Fruit fly (Drosophila melanogaster) whole organism, embryonic: ENCODE data around the gene Spn28B.

Experiments used
- Antp ChIP-seq: fragments of 200-800 bp; sonication (Bioruptor generic); optimal IDR thresholded peaks from 3 replicates; lab custom pipeline; 2016; ENCODE audit warnings: missing biosample characterization, missing genetic modification characterization
- CG10321 ChIP-seq: fragments of 200-800 bp; sonication (Bioruptor generic); IDR thresholded peaks from 2 replicates; pipeline ENCODE4 v1.3.6; 2022; ENCODE audit warnings: missing biosample characterization, missing genetic modification characterization
- CG12769 ChIP-seq: fragments of 200-800 bp; sonication (Bioruptor generic); optimal IDR thresholded peaks from 2 replicates; lab custom pipeline; 2019; ENCODE audit warnings: missing biosample characterization, mild to moderate bottlenecking, missing genetic modification characterization, moderate library complexity
- CG13296 ChIP-seq: fragments of 200-800 bp; sonication (Bioruptor generic); optimal IDR thresholded peaks from 3 replicates; lab custom pipeline; 2018; ENCODE audit warnings: missing biosample characterization, mild to moderate bottlenecking, missing genetic modification characterization
- CG13894 ChIP-seq: fragments of 200-800 bp; sonication (Bioruptor generic); optimal IDR thresholded peaks from 3 replicates; lab custom pipeline; 2018; ENCODE audit warnings: missing biosample characterization, mild to moderate bottlenecking, missing genetic modification characterization, moderate library complexity
- CG15011 ChIP-seq: fragments of 200-800 bp; sonication (Bioruptor generic); optimal IDR thresholded peaks from 3 replicates; lab custom pipeline; 2018; ENCODE audit warnings: missing biosample characterization, mild to moderate bottlenecking, missing genetic modification characterization
- CG17802 ChIP-seq: fragments of 200-800 bp; sonication (Bioruptor generic); optimal IDR thresholded peaks from 2 replicates; lab custom pipeline; 2018; ENCODE audit warnings: missing biosample characterization, mild to moderate bottlenecking, missing genetic modification characterization, moderate library complexity
- CG18599 ChIP-seq: fragments of 200-800 bp; sonication (Bioruptor generic); optimal IDR thresholded peaks from 3 replicates; lab custom pipeline; 2017; ENCODE audit warnings: missing biosample characterization, missing genetic modification characterization, mild to moderate bottlenecking, moderate library complexity, missing genetic modification reagents
- CG2116 ChIP-seq: fragments of 200-800 bp; sonication (Bioruptor generic); optimal IDR thresholded peaks from 3 replicates; lab custom pipeline; 2018; ENCODE audit warnings: missing biosample characterization, mild to moderate bottlenecking, missing genetic modification characterization
- CG2199 ChIP-seq: fragments of 200-800 bp; sonication (Bioruptor generic); IDR thresholded peaks from 3 replicates; pipeline ENCODE4 v1.3.6; 2022; ENCODE audit warnings: missing biosample characterization, missing genetic modification characterization
- CG2712 ChIP-seq: fragments of 200-800 bp; optimal IDR thresholded peaks from 3 replicates; lab custom pipeline; 2019; ENCODE audit warnings: missing biosample characterization, mild to moderate bottlenecking, missing genetic modification characterization, moderate library complexity
- CG6654 ChIP-seq: fragments of 200-800 bp; sonication (Bioruptor generic); optimal IDR thresholded peaks from 2 replicates; lab custom pipeline; 2017; ENCODE audit warnings: missing biosample characterization, mild to moderate bottlenecking, missing genetic modification characterization
- CG8924 ChIP-seq: fragments of 200-800 bp; optimal IDR thresholded peaks from 3 replicates; lab custom pipeline; 2019; ENCODE audit warnings: missing biosample characterization, mild to moderate bottlenecking, missing genetic modification characterization, moderate library complexity
- CTCF ChIP-seq: fragments of 200-800 bp; sonication (Bioruptor generic); optimal IDR thresholded peaks from 2 replicates; lab custom pipeline; 2017; ENCODE audit warnings: missing biosample characterization, mild to moderate bottlenecking, missing genetic modification characterization, moderate library complexity
- D ChIP-seq, 2 experiments: fragments of 200-800 bp in 1 of 2; fragments of >200 bp in 1 of 2; sonication (Bioruptor generic) in 1 of 2; optimal IDR thresholded peaks; 2 replicates in 1 of 2; 3 replicates in 1 of 2; lab custom pipeline; 2017; ENCODE audit warnings: mild to moderate bottlenecking in 1 of 2, missing biosample characterization in 1 of 2, missing genetic modification characterization in 1 of 2, missing genetic modification reagents in 1 of 2
- Doc3 ChIP-seq: fragments of 200-800 bp; sonication (Bioruptor generic); IDR thresholded peaks from 3 replicates; pipeline ENCODE4 v1.3.6; 2022; ENCODE audit warnings: missing biosample characterization, missing genetic modification characterization; ENCODE audit not compliant: partially characterized antibody
- HLH4C ChIP-seq: fragments of 200-800 bp; sonication (Bioruptor generic); IDR thresholded peaks from 3 replicates; pipeline ENCODE4 v1.3.6; 2022; ENCODE audit warnings: missing biosample characterization, missing genetic modification characterization; ENCODE audit not compliant: partially characterized antibody
- Hmx ChIP-seq: fragments of 200-800 bp; sonication (Bioruptor generic); optimal IDR thresholded peaks from 2 replicates; lab custom pipeline; 2016; ENCODE audit warnings: missing biosample characterization, missing genetic modification characterization
- Med ChIP-seq: fragments of 200-800 bp; sonication (Bioruptor generic); peaks from one replicate; lab custom pipeline; 2016; ENCODE audit warnings: missing biosample characterization, missing genetic modification characterization, mild to moderate bottlenecking, inconsistent platforms, moderate library complexity
- Nf-YB ChIP-seq: fragments of 200-800 bp; sonication (Bioruptor generic); optimal IDR thresholded peaks from 3 replicates; lab custom pipeline; 2019; ENCODE audit warnings: missing biosample characterization, mild to moderate bottlenecking, missing genetic modification characterization, moderate library complexity
- Oli ChIP-seq: fragments of 200-800 bp; sonication (Bioruptor generic); optimal IDR thresholded peaks from 2 replicates; lab custom pipeline; 2018; ENCODE audit warnings: missing biosample characterization, mild to moderate bottlenecking, missing genetic modification characterization, moderate library complexity
- Opbp ChIP-seq: fragments of 200-800 bp; sonication (Bioruptor generic); IDR thresholded peaks from 3 replicates; pipeline ENCODE4 v1.3.6; 2022; ENCODE audit warnings: missing biosample characterization, missing genetic modification characterization; ENCODE audit not compliant: partially characterized antibody
- PHDP ChIP-seq: fragments of 200-800 bp; sonication (Bioruptor generic); optimal IDR thresholded peaks from 3 replicates; lab custom pipeline; 2018; ENCODE audit warnings: missing biosample characterization, mild to moderate bottlenecking, missing genetic modification characterization, moderate library complexity
- Pdp1 ChIP-seq, 2 experiments: fragments of 200-800 bp; sonication (Bioruptor generic); optimal IDR thresholded peaks; 3 replicates each; lab custom pipeline; 2016; ENCODE audit warnings: missing biosample characterization in 2 of 2, missing genetic modification characterization in 2 of 2, mild to moderate bottlenecking in 1 of 2, moderate library complexity in 1 of 2
- Taf1 ChIP-seq: fragments of 200-800 bp; sonication (Bioruptor generic); IDR thresholded peaks from 2 replicates; pipeline ENCODE4 v1.3.6; 2022; ENCODE audit warnings: missing biosample characterization, missing genetic modification characterization
- Trl ChIP-seq, 3 experiments: fragments of >200 bp in 2 of 3; fragments of 200-800 bp in 1 of 3; sonication (Bioruptor generic) in 1 of 3; optimal IDR thresholded peaks; 2 replicates in 1 of 3; 3 replicates in 2 of 3; lab custom pipeline; 2016 to 2017; ENCODE audit warnings: missing biosample characterization in 1 of 3, missing genetic modification characterization in 1 of 3
- Vsx1 ChIP-seq: fragments of 200-800 bp; sonication (Bioruptor generic); optimal IDR thresholded peaks from 2 replicates; lab custom pipeline; 2017; ENCODE audit warnings: missing biosample characterization, mild to moderate bottlenecking, missing genetic modification characterization, missing genetic modification reagents
- Xbp1 ChIP-seq: fragments of 200-800 bp; sonication (Bioruptor generic); optimal IDR thresholded peaks from 3 replicates; lab custom pipeline; 2016; ENCODE audit warnings: missing biosample characterization, mild to moderate bottlenecking, missing genetic modification characterization
- Xrp1 ChIP-seq: fragments of 200-800 bp; sonication (Bioruptor generic); IDR thresholded peaks from 2 replicates; pipeline ENCODE4 v1.3.6; 2022; ENCODE audit warnings: missing biosample characterization, missing genetic modification characterization
- al ChIP-seq: fragments of 200-800 bp; sonication (Bioruptor generic); IDR thresholded peaks from 2 replicates; pipeline ENCODE4 v1.3.6; 2022; ENCODE audit warnings: missing biosample characterization, missing genetic modification characterization
- amos ChIP-seq: fragments of 200-800 bp; sonication (Bioruptor generic); IDR thresholded peaks from 2 replicates; pipeline ENCODE4 v1.3.6; 2022; ENCODE audit warnings: missing biosample characterization, missing genetic modification characterization; ENCODE audit not compliant: partially characterized antibody
- cas ChIP-seq: fragments of 200-800 bp; sonication (Bioruptor generic); IDR thresholded peaks from 2 replicates; pipeline ENCODE4 v1.3.6; 2022; ENCODE audit warnings: missing biosample characterization, missing genetic modification characterization
- chn ChIP-seq: fragments of 200-800 bp; sonication (Bioruptor generic); optimal IDR thresholded peaks from 2 replicates; lab custom pipeline; 2016; ENCODE audit warnings: missing biosample characterization, missing genetic modification characterization
- dm ChIP-seq: fragments of 200-800 bp; sonication (Bioruptor generic); optimal IDR thresholded peaks from 3 replicates; lab custom pipeline; 2016; ENCODE audit warnings: missing biosample characterization, missing genetic modification characterization
- dpn ChIP-seq, 2 experiments: fragments of 200-800 bp; sonication (Bioruptor generic); optimal IDR thresholded peaks; 3 replicates each; lab custom pipeline; 2016; ENCODE audit warnings: missing biosample characterization in 2 of 2, missing genetic modification characterization in 2 of 2
- ems ChIP-seq: fragments of 200-800 bp; sonication (Bioruptor generic); optimal IDR thresholded peaks from 3 replicates; lab custom pipeline; 2016; ENCODE audit warnings: missing biosample characterization, missing genetic modification characterization
- esg ChIP-seq: fragments of 200-800 bp; sonication (Bioruptor generic); conservative IDR thresholded peaks from 2 replicates; pipeline ENCODE4 v1.3.6; 2022; ENCODE audit warnings: missing biosample characterization, missing genetic modification characterization
- insv ChIP-seq, 2 experiments: fragments of 200-800 bp; sonication (Bioruptor generic); optimal IDR thresholded peaks; 3 replicates each; lab custom pipeline; 2016 to 2018; ENCODE audit warnings: missing biosample characterization in 2 of 2, missing genetic modification characterization in 2 of 2
- jing ChIP-seq: fragments of 200-800 bp; sonication (Bioruptor generic); optimal IDR thresholded peaks from 2 replicates; lab custom pipeline; 2018; ENCODE audit warnings: missing biosample characterization, mild to moderate bottlenecking, missing genetic modification characterization
- knrl ChIP-seq: fragments of 200-800 bp; sonication (Bioruptor generic); IDR thresholded peaks from 3 replicates; pipeline ENCODE4 v1.3.6; 2022; ENCODE audit warnings: missing biosample characterization, missing genetic modification characterization; ENCODE audit not compliant: partially characterized antibody
- nerfin-1 ChIP-seq: fragments of 200-800 bp; sonication (Bioruptor generic); optimal IDR thresholded peaks from 3 replicates; lab custom pipeline; 2019; ENCODE audit warnings: missing biosample characterization, mild to moderate bottlenecking, missing genetic modification characterization, moderate library complexity
- rib ChIP-seq: fragments of 200-800 bp; sonication (Bioruptor generic); IDR thresholded peaks from 2 replicates; pipeline ENCODE4 v1.3.6; 2022; ENCODE audit warnings: missing biosample characterization, missing genetic modification characterization
- row ChIP-seq: fragments of 200-800 bp; sonication (Bioruptor generic); IDR thresholded peaks from 3 replicates; pipeline ENCODE4 v1.3.6; 2022; ENCODE audit warnings: missing biosample characterization, missing genetic modification characterization
- slbo ChIP-seq: fragments of 200-800 bp; sonication (Bioruptor generic); IDR thresholded peaks from 2 replicates; pipeline ENCODE4 v1.3.6; 2022; ENCODE audit warnings: missing biosample characterization, missing genetic modification characterization
- sr ChIP-seq: fragments of 200-800 bp; sonication (Bioruptor generic); IDR thresholded peaks from 3 replicates; pipeline ENCODE4 v1.3.6; 2022; ENCODE audit warnings: missing biosample characterization, missing genetic modification characterization
- stwl ChIP-seq: fragments of 200-800 bp; sonication (Bioruptor generic); optimal IDR thresholded peaks from 3 replicates; lab custom pipeline; 2018; ENCODE audit warnings: missing biosample characterization, mild to moderate bottlenecking, missing genetic modification characterization, moderate library complexity
- tap ChIP-seq: fragments of 200-800 bp; optimal IDR thresholded peaks from 3 replicates; lab custom pipeline; 2019; ENCODE audit warnings: missing biosample characterization, mild to moderate bottlenecking, missing genetic modification characterization, moderate library complexity
- usp ChIP-seq: fragments of >200 bp; optimal IDR thresholded peaks from 2 replicates; lab custom pipeline; 2017; ENCODE audit warnings: missing biosample characterization, missing genetic modification characterization
- zen2 ChIP-seq: fragments of 200-800 bp; sonication (Bioruptor generic); IDR thresholded peaks from 3 replicates; pipeline ENCODE4 v1.3.6; 2022; ENCODE audit warnings: missing biosample characterization, missing genetic modification characterization; ENCODE audit not compliant: partially characterized antibody

Spn28B gene

DNA sequence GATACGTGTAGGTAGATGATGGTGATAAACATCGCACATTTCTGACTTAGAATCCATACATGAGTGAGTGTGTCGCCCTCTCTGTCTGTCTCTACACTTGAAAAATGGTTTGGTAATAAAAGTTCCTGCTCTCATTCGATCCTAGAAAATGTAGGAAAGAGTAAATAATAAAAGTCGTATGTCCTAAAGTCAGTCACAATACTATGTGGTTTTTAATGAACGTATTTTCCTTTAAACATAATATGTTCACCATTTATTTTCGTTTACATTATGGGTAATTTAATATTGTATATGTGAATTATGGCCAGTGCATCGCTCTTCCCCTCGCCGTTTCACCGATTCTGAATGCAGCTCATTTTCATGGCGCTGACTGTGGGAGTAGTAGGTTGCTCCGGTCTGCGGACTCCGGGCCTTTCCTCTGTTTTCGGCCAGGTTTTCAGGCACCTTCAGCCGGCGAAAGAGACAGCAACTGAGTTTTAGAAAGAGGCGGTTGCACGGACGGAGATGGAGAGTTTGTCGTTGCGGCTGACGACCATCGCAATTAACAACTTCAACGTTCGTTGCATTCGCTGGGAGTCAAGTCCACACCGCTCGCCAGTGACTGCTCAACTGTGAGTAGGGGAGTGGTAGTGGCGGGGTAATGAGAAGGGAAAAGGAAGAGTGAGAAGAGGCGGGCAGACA lies 48.9 kb upstream of the Spn28B start (continued):
- TF ChIP-seq nerfin-1 (peak; percentile 16), Trl (optimal IDR thresholded peaks at IDR 0.05; lab: Kevin White, UChicago) (no peak), Trl (GFP tag; optimal IDR thresholded peaks at IDR 0.05; lab: Kevin White, UChicago) (peak; percentile 28), cas (GFP tag; lab: Robert Waterston, UW) (no peak), jing (GFP tag; lab: Kevin White, UChicago) (peak; percentile 35), D (optimal IDR thresholded peaks at IDR 0.05; lab: Kevin White, UChicago) (no peak), D (GFP tag; optimal IDR thresholded peaks at IDR 0.05; lab: Kevin White, UChicago) (peak; percentile 60), dpn (GFP tag; optimal IDR thresholded peaks at IDR 0.05; lab: Kevin White, UChicago) (no peak), CG13296 (GFP tag; lab: Kevin White, UChicago) (no peak), dm (GFP tag; lab: Kevin White, UChicago) (no peak), Oli (tag; lab: Kevin White, UChicago) (peak; percentile 53), CTCF (no peak), al (GFP tag; lab: Robert Waterston, UW) (no peak), Pdp1 (GFP tag; optimal IDR thresholded peaks at IDR 0.05; lab: Kevin White, UChicago) (peak in 1 of 2 experiments; percentile 19), CG2712 (tag; lab: Kevin White, UChicago) (peak; percentile 83), CG12769 (tag; lab: Kevin White, UChicago) (no peak), zen2 (no peak), chn (GFP tag; lab: Kevin White, UChicago) (no peak), Taf1 (no peak), tap (tag; lab: Kevin White, UChicago) (no peak), amos (GFP tag; lab: Robert Waterston, UW) (no peak), usp (GFP tag; lab: Kevin White, UChicago) (no peak), CG2116 (no peak), CG10321 (GFP tag; lab: Robert Waterston, UW) (no peak; the same call in 1 of the 2 replicates), CG8924 (tag; lab: Kevin White, UChicago) (peak; percentile 64), sr (GFP tag; lab: Robert Waterston, UW) (no peak), CG15011 (GFP tag; lab: Kevin White, UChicago) (no peak), CG13894 (no peak), Hmx (no peak), slbo (no peak), ems (GFP tag; lab: Kevin White, UChicago) (no peak), Xrp1 (GFP tag; lab: Robert Waterston, UW) (peak; percentile 81), CG17802 (tag; lab: Kevin White, UChicago) (no peak), Nf-YB (GFP tag; lab: Kevin White, UChicago) (peak; percentile 25), Doc3 (GFP tag; lab: Robert Waterston, UW) (no peak), insv (GFP tag; optimal IDR thresholded peaks at IDR 0.05; lab: Kevin White, UChicago) (no peak), Antp (GFP tag; lab: Kevin White, UChicago) (no peak), esg (GFP tag; lab: Robert Waterston, UW) (no peak)
- TF ChIP-seq, all 482 proteins: peak for 128

DNA sequence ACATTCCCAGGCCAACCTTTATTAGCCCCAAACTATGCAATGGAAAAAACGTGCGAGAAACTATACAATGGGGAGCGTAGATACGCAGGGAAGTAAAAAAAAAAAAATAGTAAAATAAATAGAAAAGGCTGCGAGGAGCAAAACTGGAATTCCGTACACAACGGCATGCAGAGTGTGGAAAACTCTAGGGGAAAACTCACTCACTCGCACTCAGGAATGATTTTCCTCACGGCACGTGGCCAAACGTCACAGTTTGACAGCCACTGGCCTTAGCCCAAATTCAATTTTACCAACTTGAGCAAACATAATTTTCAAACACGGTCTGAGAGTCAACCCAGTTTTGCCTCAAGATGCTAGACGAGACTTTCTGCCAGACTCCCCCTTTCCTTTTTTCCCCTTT lies 47.7 kb upstream of the Spn28B start:
- TF ChIP-seq Med (GFP tag; lab: Kevin White, UChicago) (peak; percentile 68), knrl (0 out of 3 replicates have a peak, but pooled peaks have one; percentile 18), CG2199 (0 out of 3 replicates have a peak, but pooled peaks have one; percentile 57), rib (GFP tag; lab: Robert Waterston, UW) (0 out of 2 replicates have a peak, but pooled peaks have one; percentile 19), CG18599 (GFP tag; lab: Kevin White, UChicago) (no peak), jing (GFP tag; lab: Kevin White, UChicago) (no peak), PHDP (tag; lab: Kevin White, UChicago) (no peak), HLH4C (GFP tag; lab: Robert Waterston, UW) (0 out of 3 replicates have a peak, but pooled peaks have one; percentile 44), dpn (GFP tag; optimal IDR thresholded peaks at IDR 0.05; lab: Kevin White, UChicago) (no peak), stwl (tag; lab: Kevin White, UChicago) (peak; percentile 3), CG6654 (GFP tag; lab: Kevin White, UChicago) (peak; percentile 96), Opbp (GFP tag; lab: Robert Waterston, UW) (0 out of 3 replicates have a peak, but pooled peaks have one; percentile 46), Xbp1 (GFP tag; lab: Kevin White, UChicago) (peak; percentile 14), Vsx1 (GFP tag; lab: Kevin White, UChicago) (peak; percentile 48), row (GFP tag; lab: Robert Waterston, UW) (peak; percentile 54)
